Worm (Caenorhabditis elegans) whole organism, L3 larva: ENCODE data around the gene Y43F8C.9.
A peak's percentile ranks its signal among the peaks of the same experiment; 100 is the strongest.

Experiments used
- R02D3.7 ChIP-seq: fragments of 150-350 bp; optimal IDR thresholded peaks from 2 replicates; lab custom pipeline; 2014; ENCODE audit warnings: missing biosample characterization, missing genetic modification characterization
- ZK546.5 ChIP-seq: sonication (generic microtip); optimal IDR thresholded peaks from 2 replicates; lab custom pipeline; 2017; ENCODE audit warnings: missing biosample characterization, missing genetic modification characterization
- aly-2 ChIP-seq: fragments of 150-350 bp; optimal IDR thresholded peaks from 2 replicates; lab custom pipeline; 2014; ENCODE audit warnings: missing biosample characterization, missing genetic modification characterization
- ama-1 ChIP-seq: fragments of 150-350 bp; optimal IDR thresholded peaks from 2 replicates; lab custom pipeline; 2018
- ceh-16 ChIP-seq: sonication (generic microtip); optimal IDR thresholded peaks from 2 replicates; lab custom pipeline; 2017; ENCODE audit warnings: missing biosample characterization, missing genetic modification characterization
- ceh-28 ChIP-seq: fragments of 150-350 bp; optimal IDR thresholded peaks from 2 replicates; lab custom pipeline; 2014; ENCODE audit warnings: missing biosample characterization, missing genetic modification reagents, missing genetic modification characterization
- ceh-82 ChIP-seq: fragments of 150-350 bp; optimal IDR thresholded peaks from 2 replicates; lab custom pipeline; 2014; ENCODE audit warnings: missing biosample characterization, missing genetic modification characterization
- ceh-9 ChIP-seq: sonication (generic microtip); optimal IDR thresholded peaks from 2 replicates; lab custom pipeline; 2018; ENCODE audit warnings: missing biosample characterization, missing genetic modification characterization
- daf-12 ChIP-seq: fragments of 150-350 bp; optimal IDR thresholded peaks from 2 replicates; lab custom pipeline; 2014; ENCODE audit warnings: missing biosample characterization, missing genetic modification reagents, missing genetic modification characterization
- egl-27 ChIP-seq: sonication (generic microtip); optimal IDR thresholded peaks from 4 replicates; lab custom pipeline; 2017; ENCODE audit warnings: missing biosample characterization, missing genetic modification reagents, missing genetic modification characterization
- egl-5 ChIP-seq: fragments of 150-350 bp; optimal IDR thresholded peaks from 2 replicates; lab custom pipeline; 2017; ENCODE audit warnings: missing biosample characterization, missing genetic modification reagents, missing genetic modification characterization, inconsistent platforms
- elt-1 ChIP-seq: fragments of 150-350 bp; optimal IDR thresholded peaks from 2 replicates; lab custom pipeline; 2014; ENCODE audit warnings: missing biosample characterization, missing genetic modification characterization
- elt-2 ChIP-seq: sonication (generic microtip); optimal IDR thresholded peaks from 2 replicates; lab custom pipeline; 2016; ENCODE audit warnings: missing genetic modification reagents, mild to moderate bottlenecking, missing genetic modification characterization, missing compliant biosample characterization
- elt-3 ChIP-seq, 3 experiments: fragments of 150-350 bp in 1 of 3; sonication (generic microtip) in 2 of 3; optimal IDR thresholded peaks; 2 replicates in 2 of 3; 4 replicates in 1 of 3; lab custom pipeline; 2014 to 2017; ENCODE audit warnings: missing biosample characterization in 3 of 3, missing genetic modification characterization in 3 of 3
- eor-1 ChIP-seq, 2 experiments: fragments of 150-350 bp; optimal IDR thresholded peaks; 2 replicates each; lab custom pipeline; 2014 to 2018; ENCODE audit warnings: missing biosample characterization in 2 of 2, missing genetic modification characterization in 2 of 2
- fkh-10 ChIP-seq: sonication (generic microtip); optimal IDR thresholded peaks from 2 replicates; lab custom pipeline; 2017; ENCODE audit warnings: missing biosample characterization, missing genetic modification reagents, missing genetic modification characterization
- fkh-2 ChIP-seq: fragments of 150-350 bp; optimal IDR thresholded peaks from 2 replicates; lab custom pipeline; 2014; ENCODE audit warnings: missing biosample characterization, missing genetic modification reagents, missing genetic modification characterization
- fos-1 ChIP-seq: fragments of 150-350 bp; optimal IDR thresholded peaks from 2 replicates; lab custom pipeline; 2014; ENCODE audit warnings: missing biosample characterization, missing genetic modification characterization
- hmg-11 ChIP-seq: sonication (generic microtip); optimal IDR thresholded peaks from 2 replicates; lab custom pipeline; 2016; ENCODE audit warnings: missing genetic modification characterization, missing compliant biosample characterization
- jun-1 ChIP-seq: fragments of 150-350 bp; optimal IDR thresholded peaks from 2 replicates; lab custom pipeline; 2014; ENCODE audit warnings: missing biosample characterization, missing genetic modification reagents, missing genetic modification characterization
- lin-15B ChIP-seq: fragments of 150-350 bp; optimal IDR thresholded peaks from 2 replicates; lab custom pipeline; 2014; ENCODE audit warnings: missing biosample characterization, missing genetic modification characterization
- lin-39 ChIP-seq: fragments of 150-350 bp; optimal IDR thresholded peaks from 2 replicates; lab custom pipeline; 2018; ENCODE audit warnings: missing biosample characterization, missing genetic modification reagents, missing genetic modification characterization
- lsy-12 ChIP-seq: sonication (generic microtip); optimal IDR thresholded peaks from 2 replicates; lab custom pipeline; 2016; ENCODE audit warnings: mild to moderate bottlenecking, missing genetic modification characterization, missing compliant biosample characterization
- mdl-1 ChIP-seq: fragments of 150-350 bp; optimal IDR thresholded peaks from 2 replicates; lab custom pipeline; 2014; ENCODE audit warnings: missing biosample characterization, missing genetic modification characterization
- mml-1 ChIP-seq: fragments of 150-350 bp; sonication (generic microtip); optimal IDR thresholded peaks from 3 replicates; lab custom pipeline; 2014; ENCODE audit warnings: missing biosample characterization, missing genetic modification characterization
- nfya-1 ChIP-seq: sonication (generic microtip); optimal IDR thresholded peaks from 2 replicates; lab custom pipeline; 2017; ENCODE audit warnings: missing genetic modification characterization, mild to moderate bottlenecking, missing compliant biosample characterization, antibody characterized with exemption, moderate library complexity; ENCODE audit not compliant: insufficient read depth
- nhr-11 ChIP-seq: fragments of 150-350 bp; optimal IDR thresholded peaks from 2 replicates; lab custom pipeline; 2014; ENCODE audit warnings: missing biosample characterization, missing genetic modification characterization
- nhr-12 ChIP-seq: fragments of 150-350 bp; optimal IDR thresholded peaks from 2 replicates; lab custom pipeline; 2014; ENCODE audit warnings: missing biosample characterization, missing genetic modification characterization
- nhr-23 ChIP-seq: fragments of 150-350 bp; optimal IDR thresholded peaks from 2 replicates; lab custom pipeline; 2014; ENCODE audit warnings: missing biosample characterization, missing genetic modification reagents, missing genetic modification characterization
- nhr-237 ChIP-seq: fragments of 150-350 bp; optimal IDR thresholded peaks from 2 replicates; lab custom pipeline; 2014; ENCODE audit warnings: missing biosample characterization, missing genetic modification characterization
- nhr-25 ChIP-seq: sonication (generic microtip); optimal IDR thresholded peaks from 2 replicates; lab custom pipeline; 2017; ENCODE audit warnings: missing biosample characterization, missing genetic modification characterization
- nhr-28 ChIP-seq: fragments of 150-350 bp; optimal IDR thresholded peaks from 2 replicates; lab custom pipeline; 2014; ENCODE audit warnings: missing biosample characterization, missing genetic modification characterization
- nhr-43 ChIP-seq: sonication (generic microtip); optimal IDR thresholded peaks from 2 replicates; lab custom pipeline; 2016; ENCODE audit warnings: mild to moderate bottlenecking, missing genetic modification characterization, missing compliant biosample characterization; ENCODE audit not compliant: poor library complexity, severe bottlenecking
- nhr-67 ChIP-seq: fragments of 150-350 bp; optimal IDR thresholded peaks from 2 replicates; lab custom pipeline; 2014; ENCODE audit warnings: missing biosample characterization, missing genetic modification characterization
- nhr-76 ChIP-seq: fragments of 150-350 bp; sonication (generic microtip); optimal IDR thresholded peaks from 5 replicates; lab custom pipeline; 2014; ENCODE audit warnings: missing biosample characterization, missing genetic modification characterization
- nhr-77 ChIP-seq: fragments of 150-350 bp; optimal IDR thresholded peaks from 2 replicates; lab custom pipeline; 2014; ENCODE audit warnings: missing biosample characterization, missing genetic modification characterization
- pha-4 ChIP-seq: fragments of 150-350 bp; optimal IDR thresholded peaks from 2 replicates; lab custom pipeline; 2014; ENCODE audit warnings: missing biosample characterization, missing genetic modification reagents, missing genetic modification characterization
- pqm-1 ChIP-seq: fragments of 150-350 bp; optimal IDR thresholded peaks from 2 replicates; lab custom pipeline; 2017; ENCODE audit warnings: missing biosample characterization, missing genetic modification characterization, inconsistent platforms
- sea-2 ChIP-seq: fragments of 150-350 bp; sonication (generic microtip); optimal IDR thresholded peaks from 4 replicates; lab custom pipeline; 2014; ENCODE audit warnings: missing biosample characterization, missing genetic modification reagents, missing genetic modification characterization
- skn-1 ChIP-seq: fragments of 150-350 bp; optimal IDR thresholded peaks from 2 replicates; lab custom pipeline; 2014; ENCODE audit warnings: missing biosample characterization, missing genetic modification characterization
- snpc-4 ChIP-seq: fragments of 150-350 bp; optimal IDR thresholded peaks from 2 replicates; lab custom pipeline; 2014; ENCODE audit warnings: missing biosample characterization, missing genetic modification characterization
- tbx-2 ChIP-seq: sonication (generic microtip); optimal IDR thresholded peaks from 2 replicates; lab custom pipeline; 2016; ENCODE audit warnings: mild to moderate bottlenecking, missing genetic modification characterization, missing compliant biosample characterization
- unc-39 ChIP-seq: sonication (generic microtip); optimal IDR thresholded peaks from 4 replicates; lab custom pipeline; 2017; ENCODE audit warnings: missing biosample characterization, missing genetic modification characterization
- unc-62 ChIP-seq: fragments of 150-350 bp; sonication (generic microtip); optimal IDR thresholded peaks from 4 replicates; lab custom pipeline; 2014; ENCODE audit warnings: missing biosample characterization, missing genetic modification reagents, missing genetic modification characterization
- zag-1 ChIP-seq: fragments of 150-350 bp; optimal IDR thresholded peaks from 2 replicates; lab custom pipeline; 2014; ENCODE audit warnings: missing biosample characterization, missing genetic modification characterization
- ztf-11 ChIP-seq: fragments of 150-350 bp; optimal IDR thresholded peaks from 2 replicates; lab custom pipeline; 2014; ENCODE audit warnings: missing biosample characterization, missing genetic modification characterization
- ztf-4 ChIP-seq: fragments of 150-350 bp; optimal IDR thresholded peaks from 2 replicates; lab custom pipeline; 2014; ENCODE audit warnings: missing biosample characterization, missing genetic modification characterization

Gene Y43F8C.9

ce11 chrV:19637890-19638289 is 8.0 kb upstream of the Y43F8C.9 start:
- TF ChIP-seq ceh-28 (tag; lab: Kevin White, UChicago) (no peak), ZK546.5 (no peak)

- TF ChIP-seq R02D3.7 (tag; lab: Kevin White, UChicago) (no peak), jun-1 (tag; lab: Kevin White, UChicago) (no peak), nhr-11 (tag; lab: Kevin White, UChicago) (no peak)
Observed at ce11 chrV:19640808-19641207, 5.1 kb upstream of the Y43F8C.9 start, which contains the start of gene Y43F8C.6. Y43F8C.6 (minus strand) TSS chrV:19640908.

DNA sequence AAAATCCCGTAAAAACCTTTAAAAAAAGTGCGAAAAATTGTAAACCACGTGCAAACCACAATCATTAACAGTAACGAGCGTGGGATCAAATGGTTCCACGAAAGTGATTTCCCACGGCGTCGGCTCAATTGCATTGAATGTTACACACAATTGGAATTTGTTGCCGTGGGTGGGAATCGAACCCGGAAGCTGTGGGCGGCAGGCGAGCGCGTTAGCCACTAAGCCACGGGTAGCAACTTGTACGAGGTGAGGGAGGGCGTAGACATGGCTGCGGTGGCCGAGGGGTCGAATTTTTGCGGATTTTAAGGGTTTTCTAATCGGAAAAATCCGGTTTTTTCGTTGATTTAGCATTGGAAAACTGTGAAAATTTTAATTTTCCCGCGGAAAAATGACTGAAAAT is 2.9 kb upstream of the Y43F8C.9 start:
- TF ChIP-seq nhr-237 = no peak
- TF ChIP-seq lin-39 (tag; lab: Kevin White, UChicago) = peak; percentile 94
- TF ChIP-seq skn-1 (tag; lab: Kevin White, UChicago) = peak; percentile 53
- TF ChIP-seq lin-15B (tag; lab: Kevin White, UChicago) = peak; percentile 55
- peak; percentile 57 for TF ChIP-seq pha-4 (tag; lab: Kevin White, UChicago)
- peak; percentile 79 for TF ChIP-seq jun-1 (tag; lab: Kevin White, UChicago)
- peak; percentile 87 for TF ChIP-seq lsy-12 (tag; lab: Kevin White, UChicago)
- TF ChIP-seq nhr-11 (tag; lab: Kevin White, UChicago) = peak; percentile 46
- no peak for TF ChIP-seq ceh-16 (tag; lab: Kevin White, UChicago)
- peak; percentile 67 for TF ChIP-seq egl-5 (tag; lab: Kevin White, UChicago)
- peak; percentile 41 for TF ChIP-seq ztf-4 (tag; lab: Kevin White, UChicago)
- peak; percentile 59 for TF ChIP-seq ceh-28 (tag; lab: Kevin White, UChicago)
- no peak for TF ChIP-seq ceh-9
- TF ChIP-seq mml-1 = no peak
- TF ChIP-seq fkh-2 (tag; lab: Kevin White, UChicago) = no peak
- TF ChIP-seq nhr-76 (tag; lab: Kevin White, UChicago) = no peak
- peak; percentile 30 for TF ChIP-seq R02D3.7 (tag; lab: Kevin White, UChicago)
- TF ChIP-seq nhr-77 (tag; lab: Kevin White, UChicago) = peak; percentile 45
- TF ChIP-seq unc-39 (tag; lab: Kevin White, UChicago) = no peak
- no peak for TF ChIP-seq nhr-67 (tag; lab: Kevin White, UChicago)
- TF ChIP-seq ztf-11 (tag; lab: Kevin White, UChicago) = no peak
- no peak for TF ChIP-seq unc-62
- TF ChIP-seq aly-2 (tag; lab: Kevin White, UChicago) = no peak
- TF ChIP-seq ZK546.5 = no peak
- no peak for TF ChIP-seq pqm-1 (tag; lab: Kevin White, UChicago)
- TF ChIP-seq eor-1 (tag; optimal IDR thresholded peaks at IDR 0.05; lab: Kevin White, UChicago) = no peak
- peak; percentile 90 for TF ChIP-seq hmg-11 (tag; lab: Kevin White, UChicago)
- peak; percentile 64 for TF ChIP-seq elt-2 (tag; lab: Kevin White, UChicago)
- TF ChIP-seq tbx-2 = peak; percentile 82
- peak; percentile 64 for TF ChIP-seq ceh-82 (tag; lab: Kevin White, UChicago)
- TF ChIP-seq zag-1 (tag; lab: Kevin White, UChicago) = no peak
- TF ChIP-seq fkh-10 (GFP tag; lab: Kevin White, UChicago) = no peak
- TF ChIP-seq egl-27 (tag; lab: Kevin White, UChicago) = peak; percentile 84
- TF ChIP-seq nfya-1 = peak; percentile 81
- peak; percentile 50 for TF ChIP-seq snpc-4 (tag; lab: Kevin White, UChicago)
- TF ChIP-seq nhr-25 = peak; percentile 71
- TF ChIP-seq fos-1 = no peak
- TF ChIP-seq ama-1 (lab: Kevin White, UChicago) = peak; percentile 69
- TF ChIP-seq nhr-43 (tag; lab: Kevin White, UChicago) = peak; percentile 90
- no peak for TF ChIP-seq nhr-12
- TF ChIP-seq elt-3 (tag; optimal IDR thresholded peaks at IDR 0.05; lab: Kevin White, UChicago) = peak in 1 of 3 experiments; percentile 43
- TF ChIP-seq mdl-1 = no peak
- TF ChIP-seq sea-2 (GFP tag; lab: Kevin White, UChicago) = no peak
- TF ChIP-seq nhr-23 = peak; percentile 67
- peak; percentile 12 for TF ChIP-seq daf-12 (tag; lab: Kevin White, UChicago)
- TF ChIP-seq elt-1 (tag; lab: Kevin White, UChicago) = no peak
- no peak for TF ChIP-seq nhr-28 (tag; lab: Kevin White, UChicago)
